Worm (Caenorhabditis elegans) whole organism, L4/young adult: Measurements from ENCODE around the gene F36H12.5.

Experiments used
- dao-5 ChIP-seq: sonication (generic microtip); optimal IDR thresholded peaks from 2 replicates; lab custom pipeline; 2016; ENCODE audit warnings: missing genotype, missing genetic modification characterization, moderate library complexity, missing compliant biosample characterization
- him-1 ChIP-seq: sonication (generic microtip); optimal IDR thresholded peaks from 2 replicates; lab custom pipeline; 2016; ENCODE audit warnings: missing genotype, missing genetic modification reagents, missing genetic modification characterization, missing compliant biosample characterization

ce11 chrIV:5272518-5272917 is 5.9 kb downstream of the F36H12.5 start, which contains the start of gene F36H12.3:
- TF ChIP-seq him-1 (tag; lab: Kevin White, UChicago) (no peak), dao-5 (tag; lab: Kevin White, UChicago) (no peak)
